Worm (Caenorhabditis elegans): ENCODE data around the gene C03B1.14.

Gene C03B1.14

ce11 chrX:6399450-6399849 lies 38.9 kb upstream of the C03B1.14 start:
- TF ChIP-seq dsc-1 (tag; optimal IDR thresholded peaks at IDR 0.05) (no peak), unc-86 (tag; optimal IDR thresholded peaks at IDR 0.05) (no peak), ceh-90 (tag; optimal IDR thresholded peaks at IDR 0.05) (no peak), nhr-47 (tag; optimal IDR thresholded peaks at IDR 0.05) (no peak), nhr-28 (tag; optimal IDR thresholded peaks at IDR 0.05) (no peak), nhr-237 (tag; optimal IDR thresholded peaks at IDR 0.05) (no peak), sptf-1 (tag; optimal IDR thresholded peaks at IDR 0.05) (no peak), unc-98 (GFP tag; IDR thresholded peaks at IDR 0.05) (no peak), nhr-71 (tag; optimal IDR thresholded peaks at IDR 0.05) (peak; percentile 17), ceh-88 (GFP tag; IDR thresholded peaks at IDR 0.05) (no peak), Y116A8C.19 (tag; optimal IDR thresholded peaks at IDR 0.05; ENCODE audit: borderline replicate concordance) (no peak), nhr-90 (tag; optimal IDR thresholded peaks at IDR 0.05; ENCODE audit: poor library complexity) (no peak), efl-3 (GFP tag; optimal IDR thresholded peaks at IDR 0.05) (no peak), zip-4 (GFP tag; optimal IDR thresholded peaks at IDR 0.05) (no peak), ceh-8 (GFP tag; optimal IDR thresholded peaks at IDR 0.05) (no peak), rnt-1 (tag; optimal IDR thresholded peaks at IDR 0.05) (peak; percentile 57), lin-14 (GFP tag; optimal IDR thresholded peaks at IDR 0.05) (peak; percentile 49)

DNA sequence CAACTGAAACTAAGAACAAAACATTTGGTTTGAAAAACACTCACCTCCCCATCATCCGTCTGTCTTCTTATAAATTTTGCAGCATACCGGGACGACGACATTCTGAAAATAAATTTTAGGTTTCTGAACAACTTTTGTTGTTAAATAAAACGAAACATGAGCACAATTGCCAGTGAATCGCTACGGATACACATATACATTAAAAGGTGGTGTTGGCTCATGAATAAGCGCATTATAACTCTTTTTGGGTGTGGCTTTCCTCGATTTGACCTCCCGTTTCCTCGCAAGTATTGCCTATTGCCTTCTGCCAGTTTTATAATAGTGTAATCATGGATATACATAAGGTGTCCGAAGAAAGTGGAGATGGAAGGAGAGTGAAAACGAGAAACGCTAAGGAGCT lies 30.9 kb upstream of the C03B1.14 start, which contains the start of gene igcm-2:
igcm-2 (minus strand) TSS at position 101 of the 400 bp plus-strand sequence.
- TF ChIP-seq lin-13 (GFP tag; optimal IDR thresholded peaks at IDR 0.05): no peak
- TF ChIP-seq unc-86 (tag; optimal IDR thresholded peaks at IDR 0.05): no peak

- no peak for TF ChIP-seq fkh-10 (GFP tag; optimal IDR thresholded peaks at IDR 0.05)
- TF ChIP-seq ceh-63 (GFP tag; optimal IDR thresholded peaks at IDR 0.05): no peak
- no peak for TF ChIP-seq nhr-47 (tag; optimal IDR thresholded peaks at IDR 0.05)
- TF ChIP-seq nhr-20 (tag; optimal IDR thresholded peaks at IDR 0.05): no peak
- no peak for TF ChIP-seq C16A3.4 (tag; optimal IDR thresholded peaks at IDR 0.05)
- TF ChIP-seq lin-35 (GFP tag; optimal IDR thresholded peaks at IDR 0.05): no peak
- TF ChIP-seq sptf-1 (tag; optimal IDR thresholded peaks at IDR 0.05): no peak
- TF ChIP-seq nhr-28 (tag; optimal IDR thresholded peaks at IDR 0.05): no peak
- no peak for TF ChIP-seq nhr-85 (tag)
- no peak for TF ChIP-seq efl-3 (GFP tag; optimal IDR thresholded peaks at IDR 0.05)
- TF ChIP-seq rnt-1 (tag; optimal IDR thresholded peaks at IDR 0.05): no peak
- no peak for TF ChIP-seq lsy-2 (tag; optimal IDR thresholded peaks at IDR 0.05)
- TF ChIP-seq unc-130 (tag; optimal IDR thresholded peaks at IDR 0.05): no peak
- TF ChIP-seq nhr-90 (tag; optimal IDR thresholded peaks at IDR 0.05; ENCODE audit: poor library complexity): no peak
- no peak for TF ChIP-seq ces-1 (GFP tag; optimal IDR thresholded peaks at IDR 0.05)
- no peak for TF ChIP-seq nhr-77 (tag; optimal IDR thresholded peaks at IDR 0.05)
- no peak for TF ChIP-seq lin-13 (GFP tag; optimal IDR thresholded peaks at IDR 0.05)
- TF ChIP-seq elt-3 (tag; optimal IDR thresholded peaks at IDR 0.05): no peak
- TF ChIP-seq ceh-8 (GFP tag; optimal IDR thresholded peaks at IDR 0.05): no peak
- no peak for TF ChIP-seq unc-62 (GFP tag; optimal IDR thresholded peaks at IDR 0.05)
These were observed 28.1 kb upstream of the C03B1.14 start for ce11 chrX:6388639-6389038.

DNA sequence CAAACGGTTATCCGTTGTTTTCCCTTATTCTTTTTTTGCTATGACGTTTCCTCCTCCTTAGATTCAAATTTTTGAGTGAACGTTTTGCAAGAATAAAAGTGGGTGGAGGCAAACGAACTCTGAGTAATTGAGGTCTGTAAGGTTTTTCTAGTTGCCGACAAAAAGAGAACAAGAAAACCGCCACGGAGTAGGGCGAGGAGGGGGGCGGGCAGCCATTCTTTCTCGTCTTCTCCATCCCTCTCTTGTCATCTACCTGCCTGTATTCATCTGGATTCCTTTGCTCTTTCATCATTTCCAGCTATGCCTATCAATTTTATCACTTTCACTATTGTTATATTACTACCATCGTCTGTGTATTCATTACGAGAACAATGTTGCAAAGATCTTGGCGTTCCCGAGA lies 24.6 kb upstream of the C03B1.14 start, which contains the start of gene igdb-3:
igdb-3 (plus strand) TSS at position 301 of the 400 bp plus-strand sequence.
- TF ChIP-seq nhr-19 (GFP tag; conservative IDR thresholded peaks at IDR 0.05) (no peak), Y116A8C.19 (tag; optimal IDR thresholded peaks at IDR 0.05; ENCODE audit: borderline replicate concordance) (no peak), zip-4 (GFP tag; optimal IDR thresholded peaks at IDR 0.05) (no peak), nhr-77 (tag; optimal IDR thresholded peaks at IDR 0.05) (no peak), nhr-11 (tag; optimal IDR thresholded peaks at IDR 0.05) (no peak), isw-1 (GFP tag; IDR thresholded peaks at IDR 0.05) (no peak), unc-98 (GFP tag; IDR thresholded peaks at IDR 0.05) (no peak), hlh-4 (tag; optimal IDR thresholded peaks at IDR 0.05) (no peak)

DNA sequence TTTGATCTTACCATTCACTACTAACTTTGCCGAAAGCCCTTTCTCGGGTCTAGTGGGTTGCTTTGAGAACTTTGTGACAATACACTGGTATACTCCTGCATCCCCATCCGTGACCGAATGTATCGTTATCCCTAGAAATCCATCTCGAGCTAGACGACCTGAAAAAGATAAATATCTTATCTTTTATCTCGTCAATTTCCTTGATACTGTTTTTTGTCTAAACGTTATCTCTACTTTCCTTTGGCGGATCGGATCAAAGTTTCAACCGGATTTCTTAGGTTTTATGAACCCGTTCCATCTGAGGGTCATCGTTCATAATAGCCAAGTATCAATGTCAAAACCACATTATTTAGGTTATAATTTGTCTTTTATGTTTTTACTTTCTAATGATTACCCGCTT lies 24.0 kb upstream of the C03B1.14 start:
- no peak for TF ChIP-seq F16B12.6 (tag; optimal IDR thresholded peaks at IDR 0.05)
- TF ChIP-seq efl-1 (optimal IDR thresholded peaks at IDR 0.05): no peak
- TF ChIP-seq efl-1 (GFP tag; optimal IDR thresholded peaks at IDR 0.05 in 1 of 2): peak in 1 of 2 experiments; percentile 19
- TF ChIP-seq egl-27 (tag; optimal IDR thresholded peaks at IDR 0.05): no peak

All from whole organism, L1 larva.